Worm (Caenorhabditis elegans) whole organism, L4 larva: ENCODE measurements around the gene srlf-3.

Experiments used
- F26F4.8 ChIP-seq: fragments of 200-800 bp; sonication (Bioruptor generic); conservative IDR thresholded peaks from 2 replicates; pipeline ENCODE4 v1.3.6; 2022; ENCODE audit warnings: missing genetic modification characterization, missing compliant biosample characterization
- Y105C5A.15 ChIP-seq: fragments of 200-800 bp; sonication (Bioruptor generic); IDR thresholded peaks from 2 replicates; pipeline ENCODE4 v1.3.6; 2022; ENCODE audit warnings: missing genetic modification characterization, missing compliant biosample characterization
- ZK337.2 ChIP-seq: fragments of 200-800 bp; sonication (Bioruptor generic); IDR thresholded peaks from 2 replicates; pipeline ENCODE4 v1.3.6; 2022; ENCODE audit warnings: missing genetic modification reagents, missing genetic modification characterization, missing compliant biosample characterization
- ZK546.5 ChIP-seq, 2 experiments: sonication (generic microtip); optimal IDR thresholded peaks; 2 replicates each; lab custom pipeline; 2017; ENCODE audit warnings: missing biosample characterization in 2 of 2, missing genetic modification characterization in 2 of 2
- ama-1 ChIP-seq: fragments of 150-350 bp; optimal IDR thresholded peaks from 2 replicates; lab custom pipeline; 2014; ENCODE audit warnings: inconsistent platforms, mixed read lengths
- arid-1 ChIP-seq: fragments of 200-800 bp; sonication (Bioruptor generic); conservative IDR thresholded peaks from 2 replicates; pipeline ENCODE4 v1.3.6; 2022; ENCODE audit warnings: missing genetic modification reagents, missing genetic modification characterization, missing compliant biosample characterization
- ceh-20 ChIP-seq: fragments of 200-800 bp; sonication (Bioruptor generic); IDR thresholded peaks from 2 replicates; pipeline ENCODE4 v1.3.6; 2022; ENCODE audit warnings: missing genetic modification reagents, missing genetic modification characterization, missing compliant biosample characterization
- daf-16 ChIP-seq, 3 experiments: sonication (generic microtip); optimal IDR thresholded peaks; 2 replicates each; lab custom pipeline; 2016 to 2017; ENCODE audit warnings: missing genetic modification characterization in 3 of 3, missing genetic modification reagents in 3 of 3, mild to moderate bottlenecking in 2 of 3, missing compliant biosample characterization in 2 of 3, missing biosample characterization in 1 of 3, moderate library complexity in 1 of 3
- daf-19 ChIP-seq: fragments of 200-800 bp; sonication (Bioruptor generic); conservative IDR thresholded peaks from 2 replicates; pipeline ENCODE4 v1.3.6; 2022; ENCODE audit warnings: missing genetic modification characterization, missing compliant biosample characterization
- dve-1 ChIP-seq: sonication (generic microtip); optimal IDR thresholded peaks from 2 replicates; lab custom pipeline; 2017; ENCODE audit warnings: antibody characterized with exemption, mild to moderate bottlenecking, missing genetic modification characterization, missing compliant biosample characterization; ENCODE audit not compliant: insufficient read depth
- egl-43 ChIP-seq: fragments of 200-800 bp; sonication (Bioruptor generic); IDR thresholded peaks from 2 replicates; pipeline ENCODE4 v1.3.6; 2022; ENCODE audit warnings: missing genetic modification reagents, missing genetic modification characterization, missing compliant biosample characterization
- fkh-10 ChIP-seq: fragments of 150-350 bp; optimal IDR thresholded peaks from 2 replicates; lab custom pipeline; 2014; ENCODE audit warnings: missing biosample characterization, missing genetic modification reagents, missing genetic modification characterization
- gei-8 ChIP-seq: fragments of 200-800 bp; sonication (Bioruptor generic); optimal IDR thresholded peaks from 2 replicates; lab custom pipeline; 2018; ENCODE audit warnings: mild to moderate bottlenecking, missing genetic modification characterization, missing compliant biosample characterization
- hlh-30 ChIP-seq: sonication (generic microtip); optimal IDR thresholded peaks from 2 replicates; lab custom pipeline; 2017; ENCODE audit warnings: antibody characterized with exemption, mild to moderate bottlenecking, missing genetic modification characterization, missing compliant biosample characterization; ENCODE audit not compliant: insufficient read depth
- hmg-1.1 ChIP-seq: fragments of 200-800 bp; sonication (Bioruptor generic); IDR thresholded peaks from 2 replicates; pipeline ENCODE4 v1.3.6; 2022; ENCODE audit warnings: missing genetic modification reagents, missing genetic modification characterization, missing compliant biosample characterization
- jun-1 ChIP-seq: fragments of 150-350 bp; optimal IDR thresholded peaks from 2 replicates; lab custom pipeline; 2014; ENCODE audit warnings: missing biosample characterization, missing genetic modification reagents, missing genetic modification characterization
- lin-13 ChIP-seq: fragments of 150-350 bp; optimal IDR thresholded peaks from 2 replicates; lab custom pipeline; 2014; ENCODE audit warnings: missing biosample characterization, missing genetic modification reagents, missing genetic modification characterization
- lin-29 ChIP-seq: fragments of 200-800 bp; sonication (Bioruptor generic); IDR thresholded peaks from 2 replicates; pipeline ENCODE4 v1.3.6; 2022; ENCODE audit warnings: missing genetic modification reagents, missing genetic modification characterization, missing compliant biosample characterization
- lin-39 ChIP-seq: fragments of 150-350 bp; optimal IDR thresholded peaks from 2 replicates; lab custom pipeline; 2014; ENCODE audit warnings: missing biosample characterization, missing genetic modification reagents, missing genetic modification characterization
- lir-3 ChIP-seq: sonication (generic microtip); optimal IDR thresholded peaks from 2 replicates; lab custom pipeline; 2016; ENCODE audit warnings: mild to moderate bottlenecking, missing genetic modification characterization, missing compliant biosample characterization
- mdl-1 ChIP-seq, 2 experiments: fragments of 150-350 bp in 1 of 2; sonication (generic microtip) in 1 of 2; optimal IDR thresholded peaks; 2 replicates each; lab custom pipeline; 2014 to 2017; ENCODE audit warnings: missing biosample characterization in 2 of 2, missing genetic modification characterization in 2 of 2
- mdt-29 ChIP-seq: fragments of 200-800 bp; sonication (Bioruptor generic); IDR thresholded peaks from 2 replicates; pipeline ENCODE4 v1.3.6; 2022; ENCODE audit warnings: missing genetic modification reagents, missing genetic modification characterization, missing compliant biosample characterization
- nhr-10 ChIP-seq: fragments of 150-350 bp; optimal IDR thresholded peaks from 2 replicates; lab custom pipeline; 2014; ENCODE audit warnings: missing biosample characterization, missing genetic modification characterization
- nhr-102 ChIP-seq: sonication (generic microtip); optimal IDR thresholded peaks from 2 replicates; lab custom pipeline; 2016; ENCODE audit warnings: mild to moderate bottlenecking, missing genetic modification characterization, moderate library complexity, missing compliant biosample characterization
- nhr-28 ChIP-seq: fragments of 150-350 bp; optimal IDR thresholded peaks from 2 replicates; lab custom pipeline; 2014; ENCODE audit warnings: missing biosample characterization, missing genetic modification characterization
- nhr-41 ChIP-seq: fragments of 200-800 bp; sonication (Bioruptor generic); IDR thresholded peaks from 2 replicates; pipeline ENCODE4 v1.3.6; 2022; ENCODE audit warnings: missing genetic modification reagents, missing genetic modification characterization, missing compliant biosample characterization
- nhr-42 ChIP-seq: fragments of 200-800 bp; sonication (Bioruptor generic); IDR thresholded peaks from 2 replicates; pipeline ENCODE4 v1.3.6; 2022; ENCODE audit warnings: missing genetic modification characterization, missing compliant biosample characterization
- nhr-48 ChIP-seq: sonication (generic microtip); optimal IDR thresholded peaks from 2 replicates; lab custom pipeline; 2016; ENCODE audit warnings: mild to moderate bottlenecking, missing genetic modification characterization, missing compliant biosample characterization
- nhr-6 ChIP-seq: fragments of 150-350 bp; optimal IDR thresholded peaks from 2 replicates; lab custom pipeline; 2014; ENCODE audit warnings: missing biosample characterization, missing genetic modification characterization
- nhr-77 ChIP-seq: fragments of 150-350 bp; optimal IDR thresholded peaks from 2 replicates; lab custom pipeline; 2014; ENCODE audit warnings: missing biosample characterization, missing genetic modification characterization
- sdz-12 ChIP-seq: fragments of 200-800 bp; sonication (Bioruptor generic); optimal IDR thresholded peaks from 2 replicates; lab custom pipeline; 2018; ENCODE audit warnings: mild to moderate bottlenecking, missing genetic modification characterization, missing compliant biosample characterization
- set-16 ChIP-seq: fragments of 200-800 bp; sonication (Bioruptor generic); IDR thresholded peaks from 2 replicates; pipeline ENCODE4 v1.3.6; 2022; ENCODE audit warnings: missing genetic modification reagents, missing genetic modification characterization, missing compliant biosample characterization
- snpc-1.2 ChIP-seq: fragments of 200-800 bp; sonication (Bioruptor generic); IDR thresholded peaks from 2 replicates; pipeline ENCODE4 v1.3.6; 2022; ENCODE audit warnings: missing genetic modification reagents, missing genetic modification characterization, missing compliant biosample characterization
- spr-3 ChIP-seq: fragments of 200-800 bp; sonication (Bioruptor generic); optimal IDR thresholded peaks from 2 replicates; lab custom pipeline; 2018; ENCODE audit warnings: mild to moderate bottlenecking, missing genetic modification characterization, missing compliant biosample characterization
- unc-130 ChIP-seq: sonication (generic microtip); optimal IDR thresholded peaks from 2 replicates; lab custom pipeline; 2016; ENCODE audit warnings: missing genetic modification reagents, missing genetic modification characterization, missing compliant biosample characterization
- unc-62 ChIP-seq, 3 experiments: fragments of 150-350 bp in 1 of 3; sonication (generic microtip); optimal IDR thresholded peaks in 2 of 3; peaks in 1 of 3; 1 replicate in 1 of 3; 2 replicates in 2 of 3; lab custom pipeline; 2014 to 2017; ENCODE audit warnings: missing biosample characterization in 3 of 3, missing genetic modification characterization in 3 of 3, missing genetic modification reagents in 3 of 3, missing genotype in 1 of 3
- vab-7 ChIP-seq: fragments of 200-800 bp; sonication (Bioruptor generic); IDR thresholded peaks from 2 replicates; pipeline ENCODE4 v1.3.6; 2022; ENCODE audit warnings: missing genetic modification reagents, missing genetic modification characterization, missing compliant biosample characterization
- zfp-2 ChIP-seq: sonication (generic microtip); optimal IDR thresholded peaks from 2 replicates; lab custom pipeline; 2016; ENCODE audit warnings: mild to moderate bottlenecking, missing genetic modification characterization, missing compliant biosample characterization
- zfp-3 ChIP-seq: fragments of 200-800 bp; sonication (Bioruptor generic); conservative IDR thresholded peaks from 2 replicates; pipeline ENCODE4 v1.3.6; 2022; ENCODE audit warnings: missing genetic modification reagents, missing genetic modification characterization, missing compliant biosample characterization
- zip-11 ChIP-seq: fragments of 200-800 bp; sonication (Bioruptor generic); IDR thresholded peaks from 2 replicates; pipeline ENCODE4 v1.3.6; 2022; ENCODE audit warnings: missing genetic modification characterization, missing compliant biosample characterization

srlf-3 gene

ce11 chrIV:8499956-8500355 is 12.7 kb downstream of the srlf-3 start:
- TF ChIP-seq lin-39 (tag; lab: Kevin White, UChicago) (no peak), snpc-1.2 (GFP tag; lab: Robert Waterston, UW) (peak; percentile 64; the same call in 1 of the 2 replicates), ZK546.5 (tag; optimal IDR thresholded peaks at IDR 0.05; lab: Kevin White, UChicago) (no peak), nhr-41 (no peak), daf-19 (no peak)

- peak; percentile 88 for TF ChIP-seq set-16 (GFP tag; lab: Robert Waterston, UW)
- TF ChIP-seq, all 104 proteins: peak for 1; not testable (repeated sequence) for 103
Measured at ce11 chrIV:8500576-8500975, 13.3 kb downstream of the srlf-3 start.

ce11 chrIV:8501382-8501781 is 14.1 kb downstream of the srlf-3 start, which contains the start of gene C28C12.1:
C28C12.1 (plus strand) TSS chrIV:8501682.
- TF ChIP-seq zip-11 (GFP tag; lab: Robert Waterston, UW) (no peak), unc-130 (GFP tag; lab: Kevin White, UChicago) (no peak), lin-13 (no peak), egl-43 (no peak), zfp-2 (tag; lab: Kevin White, UChicago) (no peak)

ce11 chrIV:8506034-8506433 is 18.8 kb downstream of the srlf-3 start:
- TF ChIP-seq nhr-77 (tag; lab: Kevin White, UChicago) (no peak), unc-62 (GFP tag; optimal IDR thresholded peaks at IDR 0.05 in 1 of 2; lab: Kevin White, UChicago) (peak in 1 of 2 experiments; percentile 95), unc-62 (tag; optimal IDR thresholded peaks at IDR 0.05; lab: Kevin White, UChicago) (no peak)

- TF ChIP-seq mdl-1 (tag; optimal IDR thresholded peaks at IDR 0.05; lab: Kevin White, UChicago) (peak in 1 of 2 experiments; percentile 4), nhr-28 (tag; lab: Kevin White, UChicago) (peak; percentile 26), hlh-30 (tag; lab: Kevin White, UChicago) (peak; percentile 36), nhr-6 (peak; percentile 13), jun-1 (tag; lab: Kevin White, UChicago) (no peak), arid-1 (GFP tag; lab: Robert Waterston, UW) (peak; percentile 23; the same call in 1 of the 2 replicates), vab-7 (GFP tag; lab: Robert Waterston, UW) (no peak), dve-1 (tag; lab: Kevin White, UChicago) (peak; percentile 21)
- TF ChIP-seq, all 104 proteins: peak for 6
Measured at ce11 chrIV:8510534-8510933, 23.3 kb downstream of the srlf-3 start, which contains the start of gene tag-77. tag-77 (minus strand) TSS chrIV:8510548.

- no peak for TF ChIP-seq sdz-12
- peak; percentile 20 for TF ChIP-seq fkh-10 (GFP tag; lab: Kevin White, UChicago)
- no peak for TF ChIP-seq daf-16 (GFP tag; optimal IDR thresholded peaks at IDR 0.05; lab: Kevin White, UChicago)
- TF ChIP-seq daf-16 (tag; optimal IDR thresholded peaks at IDR 0.05; lab: Kevin White, UChicago) = peak; percentile 29
- no peak for TF ChIP-seq nhr-10 (tag; lab: Kevin White, UChicago)
- no peak for TF ChIP-seq gei-8 (GFP tag; lab: Kevin White, UChicago)
- no peak for TF ChIP-seq F26F4.8 (GFP tag; lab: Robert Waterston, UW)
- TF ChIP-seq nhr-102 = no peak
- 0 out of 2 replicates have a peak, but pooled peaks have one; percentile 12 for TF ChIP-seq hmg-1.1 (GFP tag; lab: Robert Waterston, UW)
- TF ChIP-seq nhr-42 (GFP tag; lab: Robert Waterston, UW) = no peak
- no peak for TF ChIP-seq zfp-3 (GFP tag; lab: Robert Waterston, UW)
- no peak for TF ChIP-seq lin-13
- TF ChIP-seq Y105C5A.15 (GFP tag; lab: Robert Waterston, UW) = no peak
- no peak for TF ChIP-seq mdl-1 (tag; optimal IDR thresholded peaks at IDR 0.05; lab: Kevin White, UChicago)
- TF ChIP-seq set-16 (GFP tag; lab: Robert Waterston, UW) = no peak
- no peak for TF ChIP-seq ama-1 (lab: Kevin White, UChicago)
- TF ChIP-seq lir-3 (tag; lab: Kevin White, UChicago) = no peak
- TF ChIP-seq ZK337.2 = no peak
- no peak for TF ChIP-seq mdt-29
- no peak for TF ChIP-seq spr-3 (GFP tag; lab: Kevin White, UChicago)
- TF ChIP-seq nhr-41 = no peak
- no peak for TF ChIP-seq nhr-77 (tag; lab: Kevin White, UChicago)
- TF ChIP-seq nhr-48 = no peak
- no peak for TF ChIP-seq lin-29 (GFP tag; lab: Robert Waterston, UW)
- no peak for TF ChIP-seq ceh-20 (GFP tag; lab: Robert Waterston, UW)
- no peak for TF ChIP-seq nhr-28 (tag; lab: Kevin White, UChicago)
Measured at ce11 chrIV:8511056-8511455, 23.8 kb downstream of the srlf-3 start, which contains the start of gene mes-6. mes-6 (plus strand) TSS chrIV:8511284.
